Worm (Caenorhabditis elegans) whole organism, mixed stage, embryonic: ENCODE results near the gene Y54E2A.5.

Experiments used
- M03D4.4 ChIP-seq: sonication (generic microtip); optimal IDR thresholded peaks from 2 replicates; lab custom pipeline; 2017; ENCODE audit warnings: mild to moderate bottlenecking, missing genetic modification characterization, missing compliant biosample characterization
- bed-3 ChIP-seq: fragments of 200-800 bp; sonication (Bioruptor generic); optimal IDR thresholded peaks from 3 replicates; lab custom pipeline; 2018; ENCODE audit warnings: mild to moderate bottlenecking, missing genetic modification characterization, moderate library complexity, missing compliant biosample characterization
- blmp-1 ChIP-seq: fragments of 150-350 bp; optimal IDR thresholded peaks from 2 replicates; lab custom pipeline; 2014; ENCODE audit warnings: missing biosample characterization, missing genetic modification characterization
- ceh-39 ChIP-seq: fragments of 150-350 bp; optimal IDR thresholded peaks from 2 replicates; lab custom pipeline; 2014; ENCODE audit warnings: missing biosample characterization, missing genetic modification characterization
- ceh-43 ChIP-seq: fragments of 200-800 bp; sonication (Bioruptor generic); optimal IDR thresholded peaks from 2 replicates; lab custom pipeline; 2018; ENCODE audit warnings: mild to moderate bottlenecking, missing genetic modification characterization, moderate library complexity, missing compliant biosample characterization
- ceh-83 ChIP-seq: fragments of 200-800 bp; sonication (Bioruptor generic); optimal IDR thresholded peaks from 2 replicates; lab custom pipeline; 2018; ENCODE audit warnings: mild to moderate bottlenecking, missing genetic modification characterization, missing compliant biosample characterization
- ces-1 ChIP-seq: fragments of 150-350 bp; optimal IDR thresholded peaks from 2 replicates; lab custom pipeline; 2014; ENCODE audit warnings: missing biosample characterization, missing genetic modification reagents, missing genetic modification characterization
- cnd-1 ChIP-seq: fragments of 200-800 bp; sonication (Bioruptor generic); optimal IDR thresholded peaks from 2 replicates; lab custom pipeline; 2018; ENCODE audit warnings: mild to moderate bottlenecking, missing genetic modification characterization, missing compliant biosample characterization
- drap-1 ChIP-seq: fragments of 200-800 bp; sonication (Bioruptor generic); optimal IDR thresholded peaks from 3 replicates; lab custom pipeline; 2018; ENCODE audit warnings: mild to moderate bottlenecking, missing genetic modification characterization, missing compliant biosample characterization
- elt-1 ChIP-seq: sonication (generic microtip); optimal IDR thresholded peaks from 2 replicates; lab custom pipeline; 2017; ENCODE audit warnings: missing genetic modification characterization, mild to moderate bottlenecking, missing compliant biosample characterization, antibody characterized with exemption, moderate library complexity, borderline replicate concordance; ENCODE audit not compliant: insufficient read depth
- elt-3 ChIP-seq: fragments of 150-350 bp; optimal IDR thresholded peaks from 2 replicates; lab custom pipeline; 2014; ENCODE audit warnings: missing biosample characterization, missing genetic modification characterization
- flh-1 ChIP-seq: fragments of 200-800 bp; sonication (Bioruptor generic); optimal IDR thresholded peaks from 2 replicates; lab custom pipeline; 2018; ENCODE audit warnings: mild to moderate bottlenecking, missing genetic modification characterization, moderate library complexity, missing compliant biosample characterization
- ham-2 ChIP-seq: fragments of 200-800 bp; sonication (Bioruptor generic); optimal IDR thresholded peaks from 2 replicates; lab custom pipeline; 2018; ENCODE audit warnings: mild to moderate bottlenecking, missing genetic modification characterization, missing compliant biosample characterization
- hlh-1 ChIP-seq: fragments of 150-350 bp; optimal IDR thresholded peaks from 2 replicates; lab custom pipeline; 2014; ENCODE audit warnings: missing biosample characterization, missing genetic modification reagents, missing genetic modification characterization
- lin-13 ChIP-seq: fragments of 150-350 bp; optimal IDR thresholded peaks from 2 replicates; lab custom pipeline; 2014; ENCODE audit warnings: missing biosample characterization, missing genetic modification characterization
- lin-32 ChIP-seq: fragments of 200-800 bp; sonication (Bioruptor generic); optimal IDR thresholded peaks from 2 replicates; lab custom pipeline; 2018; ENCODE audit warnings: mild to moderate bottlenecking, missing genetic modification characterization, missing compliant biosample characterization
- lsy-2 ChIP-seq: fragments of 150-350 bp; optimal IDR thresholded peaks from 2 replicates; lab custom pipeline; 2014; ENCODE audit warnings: missing biosample characterization, missing genetic modification characterization
- mab-5 ChIP-seq: fragments of 150-350 bp; optimal IDR thresholded peaks from 2 replicates; lab custom pipeline; 2014; ENCODE audit warnings: missing biosample characterization, missing genetic modification characterization
- mep-1 ChIP-seq: fragments of 150-350 bp; optimal IDR thresholded peaks from 2 replicates; lab custom pipeline; 2017; ENCODE audit warnings: missing biosample characterization, missing genetic modification reagents, missing genetic modification characterization, inconsistent platforms
- mls-2 ChIP-seq: sonication (generic microtip); optimal IDR thresholded peaks from 2 replicates; lab custom pipeline; 2016; ENCODE audit warnings: mild to moderate bottlenecking, missing genetic modification characterization, moderate library complexity, missing compliant biosample characterization
- nhr-12 ChIP-seq: fragments of 150-350 bp; optimal IDR thresholded peaks from 2 replicates; lab custom pipeline; 2014; ENCODE audit warnings: missing biosample characterization, missing genetic modification characterization
- nhr-2 ChIP-seq: fragments of 150-350 bp; optimal IDR thresholded peaks from 2 replicates; lab custom pipeline; 2014; ENCODE audit warnings: missing biosample characterization, missing genetic modification characterization
- nhr-237 ChIP-seq: fragments of 150-350 bp; optimal IDR thresholded peaks from 2 replicates; lab custom pipeline; 2014; ENCODE audit warnings: missing biosample characterization, missing genetic modification characterization
- nhr-28 ChIP-seq: fragments of 150-350 bp; optimal IDR thresholded peaks from 2 replicates; lab custom pipeline; 2014; ENCODE audit warnings: missing biosample characterization, missing genetic modification characterization
- nhr-76 ChIP-seq: sonication (generic microtip); optimal IDR thresholded peaks from 2 replicates; lab custom pipeline; 2017; ENCODE audit warnings: missing biosample characterization, missing genetic modification characterization
- pha-4 ChIP-seq: fragments of 150-350 bp; optimal IDR thresholded peaks from 2 replicates; lab custom pipeline; 2018; ENCODE audit warnings: missing biosample characterization, missing genetic modification reagents, missing genetic modification characterization
- sem-2 ChIP-seq: fragments of 200-800 bp; sonication (Bioruptor generic); optimal IDR thresholded peaks from 2 replicates; lab custom pipeline; 2018; ENCODE audit warnings: mild to moderate bottlenecking, missing genetic modification characterization, missing compliant biosample characterization
- snpc-4 ChIP-seq: fragments of 150-350 bp; optimal IDR thresholded peaks from 2 replicates; lab custom pipeline; 2014; ENCODE audit warnings: missing biosample characterization, missing genetic modification characterization
- sptf-1 ChIP-seq: sonication (generic microtip); optimal IDR thresholded peaks from 2 replicates; lab custom pipeline; 2017; ENCODE audit warnings: mild to moderate bottlenecking, missing genetic modification characterization, moderate library complexity, missing compliant biosample characterization
- tbx-8 ChIP-seq: fragments of 200-800 bp; sonication (Bioruptor generic); optimal IDR thresholded peaks from 2 replicates; lab custom pipeline; 2018; ENCODE audit warnings: mild to moderate bottlenecking, missing genetic modification characterization, moderate library complexity, missing compliant biosample characterization
- unc-120 ChIP-seq: sonication (generic microtip); optimal IDR thresholded peaks from 2 replicates; lab custom pipeline; 2017; ENCODE audit warnings: missing genetic modification characterization, missing compliant biosample characterization; ENCODE audit not compliant: poor library complexity, severe bottlenecking
- unc-39 ChIP-seq: fragments of 150-350 bp; optimal IDR thresholded peaks from 2 replicates; lab custom pipeline; 2014; ENCODE audit warnings: missing biosample characterization, missing genetic modification characterization
- unc-62 ChIP-seq: fragments of 150-350 bp; optimal IDR thresholded peaks from 2 replicates; lab custom pipeline; 2014; ENCODE audit warnings: missing biosample characterization, missing genetic modification reagents, missing genetic modification characterization
- zip-8 ChIP-seq: fragments of 150-350 bp; optimal IDR thresholded peaks from 2 replicates; lab custom pipeline; 2014; ENCODE audit warnings: missing biosample characterization, missing genetic modification characterization
- ztf-11 ChIP-seq: fragments of 150-350 bp; optimal IDR thresholded peaks from 2 replicates; lab custom pipeline; 2014; ENCODE audit warnings: missing biosample characterization, missing genetic modification characterization

Gene Y54E2A.5

ce11 chrII:14801086-14801531 is 43.5 kb upstream of the Y54E2A.5 start:
- peak; percentile 28 for TF ChIP-seq cnd-1
- peak; percentile 25 for TF ChIP-seq tbx-8 (GFP tag; lab: Kevin White, UChicago)
- TF ChIP-seq mls-2 (tag; lab: Kevin White, UChicago), result no peak
- TF ChIP-seq unc-120 (tag; lab: Kevin White, UChicago), result peak; percentile 27
- peak; percentile 71 for TF ChIP-seq ceh-83

- TF ChIP-seq sptf-1, result no peak
- no peak for TF ChIP-seq cnd-1
- no peak for TF ChIP-seq ceh-83
- no peak for TF ChIP-seq sem-2
- no peak for TF ChIP-seq mep-1 (tag; lab: Kevin White, UChicago)
- no peak for TF ChIP-seq snpc-4 (tag; lab: Kevin White, UChicago)
- TF ChIP-seq unc-120 (tag; lab: Kevin White, UChicago), result no peak
- TF ChIP-seq bed-3, result no peak
- no peak for TF ChIP-seq ces-1 (GFP tag; lab: Kevin White, UChicago)
- TF ChIP-seq lsy-2 (tag; lab: Kevin White, UChicago), result no peak
- TF ChIP-seq pha-4 (tag; lab: Kevin White, UChicago), result no peak
- no peak for TF ChIP-seq hlh-1 (tag; lab: Kevin White, UChicago)
Observed at ce11 chrII:14799367-14799766, 41.8 kb upstream of the Y54E2A.5 start.

- no peak for TF ChIP-seq unc-62 (GFP tag; lab: Kevin White, UChicago)
- TF ChIP-seq blmp-1 (tag; lab: Kevin White, UChicago), result no peak
- no peak for TF ChIP-seq nhr-2
- TF ChIP-seq ces-1 (GFP tag; lab: Kevin White, UChicago), result no peak
- no peak for TF ChIP-seq elt-3
- no peak for TF ChIP-seq ztf-11 (tag; lab: Kevin White, UChicago)
- peak; percentile 46 for TF ChIP-seq sptf-1
- peak; percentile 29 for TF ChIP-seq lsy-2 (tag; lab: Kevin White, UChicago)
- TF ChIP-seq elt-1 (tag; lab: Kevin White, UChicago), result no peak
- no peak for TF ChIP-seq mls-2 (tag; lab: Kevin White, UChicago)
- no peak for TF ChIP-seq ceh-39
- TF ChIP-seq mep-1 (tag; lab: Kevin White, UChicago), result no peak
- TF ChIP-seq tbx-8 (GFP tag; lab: Kevin White, UChicago), result no peak
- no peak for TF ChIP-seq nhr-12
- TF ChIP-seq drap-1 (GFP tag; lab: Kevin White, UChicago), result no peak
- no peak for TF ChIP-seq ham-2 (GFP tag; lab: Kevin White, UChicago)
- TF ChIP-seq, all 35 proteins: peak for 2
Observed at ce11 chrII:14798047-14798522, 40.5 kb upstream of the Y54E2A.5 start, which contains the start of gene tbc-20. Gene tbc-20 (plus strand): TSS chrII:14798472.

- no peak for TF ChIP-seq ham-2 (GFP tag; lab: Kevin White, UChicago)
- TF ChIP-seq lin-32 (GFP tag; lab: Kevin White, UChicago), result peak; percentile 8
- TF ChIP-seq tbx-8 (GFP tag; lab: Kevin White, UChicago), result no peak
- TF ChIP-seq nhr-76 (tag; lab: Kevin White, UChicago), result no peak
- no peak for TF ChIP-seq ztf-11 (tag; lab: Kevin White, UChicago)
- peak; percentile 56 for TF ChIP-seq unc-62 (GFP tag; lab: Kevin White, UChicago)
- no peak for TF ChIP-seq blmp-1 (tag; lab: Kevin White, UChicago)
- peak; percentile 8 for TF ChIP-seq hlh-1 (tag; lab: Kevin White, UChicago)
- TF ChIP-seq nhr-12, result no peak
- no peak for TF ChIP-seq nhr-28 (tag; lab: Kevin White, UChicago)
- TF ChIP-seq zip-8 (tag; lab: Kevin White, UChicago), result no peak
- TF ChIP-seq ceh-83, result no peak
- TF ChIP-seq nhr-2, result no peak
- peak; percentile 93 for TF ChIP-seq pha-4 (tag; lab: Kevin White, UChicago)
- peak; percentile 75 for TF ChIP-seq ceh-39
- peak; percentile 85 for TF ChIP-seq lsy-2 (tag; lab: Kevin White, UChicago)
- no peak for TF ChIP-seq ceh-43
- TF ChIP-seq mep-1 (tag; lab: Kevin White, UChicago), result peak; percentile 88
- no peak for TF ChIP-seq sem-2
- TF ChIP-seq nhr-237 (tag; lab: Kevin White, UChicago), result peak; percentile 94
- peak; percentile 63 for TF ChIP-seq drap-1 (GFP tag; lab: Kevin White, UChicago)
- TF ChIP-seq mab-5, result peak; percentile 64
- TF ChIP-seq unc-120 (tag; lab: Kevin White, UChicago), result peak; percentile 40
- TF ChIP-seq flh-1 (GFP tag; lab: Kevin White, UChicago), result no peak
- TF ChIP-seq M03D4.4, result no peak
- TF ChIP-seq sptf-1, result peak; percentile 82
- no peak for TF ChIP-seq snpc-4 (tag; lab: Kevin White, UChicago)
- no peak for TF ChIP-seq elt-1 (tag; lab: Kevin White, UChicago)
- TF ChIP-seq bed-3, result no peak
- TF ChIP-seq unc-39 (tag; lab: Kevin White, UChicago), result no peak
- TF ChIP-seq cnd-1, result no peak
- peak; percentile 72 for TF ChIP-seq lin-13 (tag; lab: Kevin White, UChicago)
- TF ChIP-seq mls-2 (tag; lab: Kevin White, UChicago), result peak; percentile 18
- TF ChIP-seq ces-1 (GFP tag; lab: Kevin White, UChicago), result peak; percentile 97
- TF ChIP-seq elt-3, result no peak
- TF ChIP-seq, all 35 proteins: peak for 15
Observed at ce11 chrII:14794935-14795454, 37.4 kb upstream of the Y54E2A.5 start, which contains the start of gene eif-3.B. Gene eif-3.B (plus strand): TSS chrII:14795404.
